Fruit fly (Drosophila melanogaster) whole organism, pupa: ENCODE measurements around the gene COX6AL2.

Experiments used
- CG10348 ChIP-seq: fragments of 200-800 bp; sonication (Bioruptor generic); IDR thresholded peaks from 2 replicates; pipeline ENCODE4 v1.3.6; 2022; ENCODE audit warnings: missing biosample characterization, missing genetic modification characterization
- CG13204 ChIP-seq: fragments of 200-800 bp; sonication (Bioruptor generic); optimal IDR thresholded peaks from 2 replicates; lab custom pipeline; 2018; ENCODE audit warnings: missing biosample characterization, mild to moderate bottlenecking, missing genetic modification characterization, moderate library complexity
- CG34367 ChIP-seq: fragments of 200-800 bp; sonication (Bioruptor generic); optimal IDR thresholded peaks from 2 replicates; lab custom pipeline; 2018; ENCODE audit warnings: missing biosample characterization, mild to moderate bottlenecking, missing genetic modification characterization
- CG8159 ChIP-seq: fragments of 200-800 bp; sonication (Bioruptor generic); optimal IDR thresholded peaks from 3 replicates; lab custom pipeline; 2018; ENCODE audit warnings: missing biosample characterization, mild to moderate bottlenecking, missing genetic modification characterization, moderate library complexity
- CG9948 ChIP-seq: fragments of 200-800 bp; sonication (Bioruptor generic); optimal IDR thresholded peaks from 2 replicates; lab custom pipeline; 2018; ENCODE audit warnings: missing biosample characterization, mild to moderate bottlenecking, missing genetic modification characterization, moderate library complexity
- EcR ChIP-seq: fragments of 200-800 bp; sonication (Bioruptor generic); optimal IDR thresholded peaks from 3 replicates; lab custom pipeline; 2019; ENCODE audit warnings: missing biosample characterization, missing genetic modification characterization, mild to moderate bottlenecking, moderate library complexity, missing genetic modification reagents
- Ets98B ChIP-seq: fragments of 200-800 bp; sonication (Bioruptor generic); IDR thresholded peaks from 2 replicates; pipeline ENCODE4 v1.3.6; 2022; ENCODE audit warnings: missing biosample characterization, missing genetic modification characterization
- Pif1B ChIP-seq: fragments of 200-800 bp; sonication (Bioruptor generic); optimal IDR thresholded peaks from 3 replicates; lab custom pipeline; 2016; ENCODE audit warnings: missing biosample characterization, missing genetic modification characterization
- Snoo ChIP-seq: fragments of 200-800 bp; sonication (Bioruptor generic); optimal IDR thresholded peaks from 3 replicates; lab custom pipeline; 2017; ENCODE audit warnings: missing biosample characterization, mild to moderate bottlenecking, missing genetic modification characterization, inconsistent platforms

dm6 chr3L:18946956-18947355 is 33.0 kb upstream of the COX6AL2 start:
- TF ChIP-seq EcR (GFP tag; lab: Kevin White, UChicago) (no peak), CG10348 (GFP tag; lab: Robert Waterston, UW) (no peak), Pif1B (GFP tag; lab: Kevin White, UChicago) (no peak), CG34367 (tag; lab: Kevin White, UChicago) (peak; percentile 5), CG8159 (tag; lab: Kevin White, UChicago) (no peak), Ets98B (no peak), CG13204 (GFP tag; lab: Kevin White, UChicago) (no peak), Snoo (tag; lab: Kevin White, UChicago) (no peak), CG9948 (tag; lab: Kevin White, UChicago) (no peak)
